Worm (Caenorhabditis elegans) whole organism, late embryonic: Measurements from ENCODE around the gene srt-14.
"Not testable (repeated sequence)": the region's sequence is repeated elsewhere in the genome, so short reads cannot be mapped to it uniquely, and the experiment has no call there.

Experiments used
- K09A11.1 ChIP-seq: sonication (generic microtip); optimal IDR thresholded peaks from 2 replicates; lab custom pipeline; 2017; ENCODE audit warnings: antibody characterized with exemption, mild to moderate bottlenecking, missing genetic modification characterization, missing compliant biosample characterization; ENCODE audit not compliant: insufficient read depth
- ama-1 ChIP-seq: fragments of 150-350 bp; optimal IDR thresholded peaks from 2 replicates; lab custom pipeline; 2014
- ceh-14 ChIP-seq: sonication (generic microtip); optimal IDR thresholded peaks from 2 replicates; lab custom pipeline; 2016; ENCODE audit warnings: missing genotype, missing genetic modification characterization, missing compliant biosample characterization
- ceh-2 ChIP-seq: sonication (generic microtip); optimal IDR thresholded peaks from 2 replicates; lab custom pipeline; 2016; ENCODE audit warnings: missing genotype, missing genetic modification characterization, missing compliant biosample characterization
- ceh-30 ChIP-seq: fragments of 150-350 bp; optimal IDR thresholded peaks from 2 replicates; lab custom pipeline; 2014; ENCODE audit warnings: missing biosample characterization, missing genetic modification characterization
- ceh-48 ChIP-seq: sonication (generic microtip); optimal IDR thresholded peaks from 2 replicates; lab custom pipeline; 2016; ENCODE audit warnings: missing genetic modification characterization, inconsistent platforms, missing compliant biosample characterization
- elt-4 ChIP-seq: sonication (generic microtip); optimal IDR thresholded peaks from 2 replicates; lab custom pipeline; 2016; ENCODE audit warnings: missing genetic modification characterization, missing compliant biosample characterization
- hlh-13 ChIP-seq: fragments of 200-800 bp; sonication (Bioruptor generic); optimal IDR thresholded peaks from 2 replicates; lab custom pipeline; 2018; ENCODE audit warnings: mild to moderate bottlenecking, missing genetic modification characterization, missing compliant biosample characterization
- lim-6 ChIP-seq: sonication (generic microtip); optimal IDR thresholded peaks from 2 replicates; lab custom pipeline; 2016; ENCODE audit warnings: missing genetic modification characterization, missing compliant biosample characterization
- mec-3 ChIP-seq: sonication (generic microtip); optimal IDR thresholded peaks from 2 replicates; lab custom pipeline; 2016; ENCODE audit warnings: borderline replicate concordance, missing genetic modification characterization, missing compliant biosample characterization
- odd-2 ChIP-seq: sonication (generic microtip); optimal IDR thresholded peaks from 2 replicates; lab custom pipeline; 2017; ENCODE audit warnings: antibody characterized with exemption, mild to moderate bottlenecking, missing genetic modification characterization, missing compliant biosample characterization
- pag-3 ChIP-seq: sonication (generic microtip); optimal IDR thresholded peaks from 2 replicates; lab custom pipeline; 2016; ENCODE audit warnings: missing compliant biosample characterization, missing genetic modification characterization, borderline replicate concordance
- pat-9 ChIP-seq: fragments of 200-800 bp; sonication (Bioruptor generic); optimal IDR thresholded peaks from 2 replicates; lab custom pipeline; 2018; ENCODE audit warnings: mild to moderate bottlenecking, missing genetic modification characterization, moderate library complexity, missing compliant biosample characterization
- pax-1 ChIP-seq: fragments of 150-350 bp; optimal IDR thresholded peaks from 2 replicates; lab custom pipeline; 2014; ENCODE audit warnings: missing biosample characterization, missing genetic modification characterization
- pha-2 ChIP-seq: sonication (generic microtip); optimal IDR thresholded peaks from 2 replicates; lab custom pipeline; 2017; ENCODE audit warnings: mild to moderate bottlenecking, missing genetic modification characterization, missing compliant biosample characterization
- ref-2 ChIP-seq: sonication (generic microtip); optimal IDR thresholded peaks from 2 replicates; lab custom pipeline; 2016; ENCODE audit warnings: missing genetic modification characterization, missing compliant biosample characterization
- rnt-1 ChIP-seq: sonication (generic microtip); optimal IDR thresholded peaks from 2 replicates; lab custom pipeline; 2016; ENCODE audit warnings: missing genetic modification characterization, missing compliant biosample characterization
- sdc-2 ChIP-seq: sonication (generic microtip); optimal IDR thresholded peaks from 2 replicates; lab custom pipeline; 2016; ENCODE audit warnings: missing genotype, missing genetic modification characterization, missing compliant biosample characterization
- sox-2 ChIP-seq: fragments of 200-800 bp; sonication (Bioruptor generic); IDR thresholded peaks from 2 replicates; pipeline ENCODE4 v1.3.6; 2022; ENCODE audit warnings: missing genetic modification reagents, missing genetic modification characterization, missing compliant biosample characterization
- sox-4 ChIP-seq: sonication (generic microtip); optimal IDR thresholded peaks from 2 replicates; lab custom pipeline; 2017; ENCODE audit warnings: mild to moderate bottlenecking, missing genetic modification characterization, inconsistent platforms, missing compliant biosample characterization
- tbx-7 ChIP-seq: sonication (generic microtip); optimal IDR thresholded peaks from 2 replicates; lab custom pipeline; 2016; ENCODE audit warnings: missing genotype, missing genetic modification characterization, missing compliant biosample characterization
- ttx-3 ChIP-seq: sonication (generic microtip); optimal IDR thresholded peaks from 2 replicates; lab custom pipeline; 2016; ENCODE audit warnings: missing genetic modification reagents, missing genetic modification characterization, missing compliant biosample characterization
- zip-5 ChIP-seq: sonication (generic microtip); optimal IDR thresholded peaks from 2 replicates; lab custom pipeline; 2016; ENCODE audit warnings: missing genetic modification characterization, missing compliant biosample characterization

Gene srt-14

ce11 chrV:4298579-4298978, 42.2 kb upstream of the srt-14 start, which contains the start of gene ZC132.11:
ZC132.11 (minus strand) TSS chrV:4298679.
- no peak for TF ChIP-seq rnt-1 (tag; lab: Kevin White, UChicago)
- no peak for TF ChIP-seq hlh-13 (GFP tag; lab: Kevin White, UChicago)
- no peak for TF ChIP-seq tbx-7
- TF ChIP-seq sox-4, result no peak
- TF ChIP-seq, all 69 proteins: peak for 0

ce11 chrV:4295920-4296319, 39.5 kb upstream of the srt-14 start, which contains the start of gene F47D2.11:
F47D2.11 (minus strand) TSS chrV:4296020.
- TF ChIP-seq pat-9 (no peak), tbx-7 (no peak), ceh-14 (tag; lab: Kevin White, UChicago) (no peak), ref-2 (no peak)

- not testable (repeated sequence) for TF ChIP-seq pat-9; odd-2 (tag; lab: Kevin White, UChicago); rnt-1 (tag; lab: Kevin White, UChicago)
Observed at ce11 chrV:4293425-4293824, 37.1 kb upstream of the srt-14 start, which contains the start of gene srh-194. srh-194 (minus strand) TSS chrV:4293525.

ce11 chrV:4290093-4290492, 33.7 kb upstream of the srt-14 start, which contains the start of gene srh-193:
srh-193 (minus strand) TSS chrV:4290193.
- not testable (repeated sequence) for TF ChIP-seq ceh-48 (tag; lab: Kevin White, UChicago); zip-5; pat-9

- TF ChIP-seq hlh-13 (GFP tag; lab: Kevin White, UChicago); elt-4; sdc-2 (tag; lab: Kevin White, UChicago): not testable (repeated sequence)
- TF ChIP-seq, all 69 proteins: peak for 0; not testable (repeated sequence) for 69
Observed at ce11 chrV:4284737-4285136, 28.4 kb upstream of the srt-14 start, which contains the start of gene srt-19. srt-19 (plus strand) TSS chrV:4285037.

- TF ChIP-seq ama-1 (lab: Kevin White, UChicago); ttx-3 (tag; lab: Kevin White, UChicago); pax-1 (tag; lab: Kevin White, UChicago): not testable (repeated sequence)
Observed at ce11 chrV:4281699-4282098, 25.3 kb upstream of the srt-14 start, which contains the start of gene srt-37. srt-37 (minus strand) TSS chrV:4281799.

ce11 chrV:4278735-4279134, 22.4 kb upstream of the srt-14 start, which contains the start of gene srt-20:
srt-20 (minus strand) TSS chrV:4278835.
- TF ChIP-seq pha-2; ceh-30 (tag; lab: Kevin White, UChicago); ceh-2: not testable (repeated sequence)

ce11 chrV:4273372-4273771, 17.0 kb upstream of the srt-14 start:
- TF ChIP-seq odd-2 (tag; lab: Kevin White, UChicago), result no peak
- TF ChIP-seq sox-2 (GFP tag; lab: Robert Waterston, UW), result no peak

ce11 chrV:4271258-4271657, 14.9 kb upstream of the srt-14 start, which contains the start of gene srt-38:
srt-38 (minus strand) TSS chrV:4271358.
- not testable (repeated sequence) for TF ChIP-seq pag-3, mec-3, K09A11.1 (tag; lab: Kevin White, UChicago)

- not testable (repeated sequence) for TF ChIP-seq pax-1, lim-6, ceh-30 (tag; lab: Kevin White, UChicago)
- TF ChIP-seq, all 69 proteins: peak for 0; not testable (repeated sequence) for 69
Observed at ce11 chrV:4268213-4268612, 11.8 kb upstream of the srt-14 start, which contains the start of gene srt-36. srt-36 (minus strand) TSS chrV:4268313.
